Fruit fly (Drosophila melanogaster): ENCODE results near the gene HP1e.
A peak's percentile ranks its signal among the peaks of the same experiment; 100 is the strongest.

Gene HP1e

DNA sequence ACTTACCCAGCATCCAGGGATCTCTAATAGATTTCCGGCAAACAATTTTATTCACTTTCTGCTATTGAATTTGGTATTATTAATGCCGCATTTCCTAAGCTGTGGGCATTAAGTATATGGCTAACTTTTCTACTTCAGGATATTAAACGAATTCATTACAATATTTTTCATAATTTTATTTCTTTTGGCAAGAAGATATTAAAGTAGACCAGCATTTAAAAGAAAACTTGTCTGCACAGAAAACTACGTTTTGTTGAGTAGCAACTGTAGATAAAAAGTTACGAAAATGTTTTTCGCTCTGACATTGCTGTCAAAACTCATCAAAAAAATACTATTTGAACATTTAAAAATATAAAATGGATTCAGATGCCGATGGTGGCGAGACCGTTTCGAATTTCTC, at the start of gene HP1e:
TSS of gene HP1e (plus strand) at position 301 of the 400 bp plus-strand sequence.
- TF ChIP-seq dsf (GFP tag; optimal IDR thresholded peaks at IDR 0.05; ENCODE audit: borderline replicate concordance) (no peak), GATAd (GFP tag; optimal IDR thresholded peaks at IDR 0.05) (no peak), Abd-B (GFP tag; optimal IDR thresholded peaks at IDR 0.05) (no peak), h (GFP tag; optimal IDR thresholded peaks at IDR 0.05) (no peak), CG32264 (GFP tag; optimal IDR thresholded peaks at IDR 0.05) (no peak)

DNA sequence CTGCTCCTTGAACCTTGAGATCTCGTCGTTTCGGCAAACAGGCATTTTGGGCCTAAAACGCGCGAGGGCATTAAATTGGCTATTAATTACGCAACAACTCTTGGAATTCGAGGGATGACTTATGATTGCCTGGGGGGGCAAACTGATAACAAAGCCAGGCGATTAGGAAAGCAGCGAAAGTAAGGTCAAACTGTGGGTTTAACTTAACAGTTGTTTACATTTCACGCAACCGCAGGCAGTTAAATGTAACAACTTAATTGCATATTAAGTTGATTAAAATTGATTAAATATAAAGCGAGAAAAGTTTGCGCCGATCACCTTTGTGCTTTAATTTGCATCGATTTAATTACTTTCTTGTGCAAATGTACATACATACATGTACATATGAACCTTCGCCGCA, 33.9 kb upstream of the HP1e start:
- TF ChIP-seq Hnf4 (GFP tag; optimal IDR thresholded peaks at IDR 0.05) (no peak), CG9705 (GFP tag; optimal IDR thresholded peaks at IDR 0.05) (no peak), CrebA (GFP tag; optimal IDR thresholded peaks at IDR 0.05; ENCODE audit: borderline replicate concordance) (no peak), dl (GFP tag; optimal IDR thresholded peaks at IDR 0.05; ENCODE audit: insufficient read depth in 1 of 2, partially characterized antibody in 2 of 2) (no peak), dsf (GFP tag; optimal IDR thresholded peaks at IDR 0.05; ENCODE audit: borderline replicate concordance) (no peak), woc (GFP tag; optimal IDR thresholded peaks at IDR 0.05) (no peak), OdsH (GFP tag; optimal IDR thresholded peaks at IDR 0.05) (no peak), N (GFP tag; optimal IDR thresholded peaks at IDR 0.05) (no peak), tai (GFP tag; optimal IDR thresholded peaks at IDR 0.05) (no peak), dmrt93B (GFP tag; optimal IDR thresholded peaks at IDR 0.05) (no peak), brk (GFP tag; optimal IDR thresholded peaks at IDR 0.05) (no peak), Vsx2 (GFP tag; optimal IDR thresholded peaks at IDR 0.05; ENCODE audit: partially characterized antibody) (no peak), Jra (GFP tag; optimal IDR thresholded peaks at IDR 0.05) (no peak), fru (GFP tag; optimal IDR thresholded peaks at IDR 0.05) (no peak)

DNA sequence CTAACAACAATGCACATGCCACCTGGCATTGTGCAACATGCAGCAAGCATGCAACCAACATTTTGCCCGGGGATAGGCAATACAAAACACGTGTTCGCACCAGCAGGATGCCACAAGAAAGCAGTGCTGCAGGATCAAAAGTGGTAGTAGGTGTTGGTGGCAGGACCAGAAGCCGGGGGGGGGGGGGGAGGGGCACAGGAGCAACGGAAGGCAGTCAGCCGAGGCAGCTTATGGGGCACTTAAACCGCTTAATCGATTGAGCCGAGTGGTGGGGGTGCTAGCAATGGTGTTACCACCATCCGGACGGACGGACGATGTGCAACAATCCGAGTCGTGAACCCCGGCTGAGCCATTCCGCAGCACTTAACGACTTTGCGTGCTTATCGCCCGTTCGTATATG, 24.4 kb upstream of the HP1e start:
- TF ChIP-seq Hnf4 (GFP tag; optimal IDR thresholded peaks at IDR 0.05) (no peak), dl (GFP tag; optimal IDR thresholded peaks at IDR 0.05; ENCODE audit: insufficient read depth in 1 of 2, partially characterized antibody in 2 of 2) (no peak), br (GFP tag; optimal IDR thresholded peaks at IDR 0.05) (no peak), Dfd (GFP tag; optimal IDR thresholded peaks at IDR 0.05) (peak; percentile 86), tai (GFP tag; optimal IDR thresholded peaks at IDR 0.05) (no peak), Myc (optimal IDR thresholded peaks at IDR 0.05) (no peak)

DNA sequence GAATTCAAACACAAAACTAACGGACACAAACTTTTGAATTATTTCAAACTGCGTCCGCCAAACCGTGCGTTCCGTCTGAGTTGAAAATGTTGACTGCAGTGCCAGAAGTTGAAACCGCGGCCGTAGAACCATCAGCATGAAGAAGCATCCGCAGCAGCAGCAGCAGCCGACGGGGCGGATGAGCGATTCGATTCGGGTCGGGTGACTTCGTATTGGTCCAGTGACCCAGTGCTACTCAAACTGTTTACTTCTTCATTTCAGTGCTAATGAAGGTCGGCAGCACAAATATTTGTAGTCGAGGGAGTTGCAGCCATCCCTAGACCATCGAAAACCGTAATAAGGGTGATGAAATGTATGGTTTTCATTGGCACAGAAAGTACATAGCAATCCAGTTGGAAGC, 6.8 kb downstream of the HP1e start, which contains the start of gene CG8861:
TSS of gene CG8861 (minus strand) at position 101 of the 400 bp plus-strand sequence.
- TF ChIP-seq Hr78 (GFP tag; optimal IDR thresholded peaks at IDR 0.05) (no peak), foxo (GFP tag; optimal IDR thresholded peaks at IDR 0.05) (no peak), Abd-B (GFP tag; optimal IDR thresholded peaks at IDR 0.05) (no peak), usp (GFP tag; optimal IDR thresholded peaks at IDR 0.05) (no peak), Hnf4 (GFP tag; optimal IDR thresholded peaks at IDR 0.05) (no peak)

DNA sequence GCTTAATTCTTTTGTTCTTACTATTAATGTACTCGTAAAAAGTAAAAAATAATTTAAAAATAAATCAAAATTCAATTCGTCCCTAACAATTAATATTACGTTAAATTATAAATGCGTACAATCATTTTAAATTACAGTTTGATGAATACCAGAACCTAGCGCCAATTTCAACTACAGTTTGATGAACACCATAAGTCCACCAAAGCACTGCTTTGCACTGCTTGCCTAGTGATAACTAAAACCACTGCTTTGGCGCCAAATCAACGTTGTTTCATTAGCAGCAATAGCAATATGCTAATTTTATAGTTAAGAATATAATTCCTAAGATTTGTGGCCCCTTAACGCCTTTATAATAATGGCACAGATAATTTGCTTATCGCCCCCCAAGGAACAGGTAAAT, 7.2 kb downstream of the HP1e start:
- peak; percentile 25 for TF ChIP-seq tai (GFP tag; optimal IDR thresholded peaks at IDR 0.05)
- TF ChIP-seq Myc (optimal IDR thresholded peaks at IDR 0.05), result peak; percentile 91
- no peak for TF ChIP-seq fru (GFP tag; optimal IDR thresholded peaks at IDR 0.05)

DNA sequence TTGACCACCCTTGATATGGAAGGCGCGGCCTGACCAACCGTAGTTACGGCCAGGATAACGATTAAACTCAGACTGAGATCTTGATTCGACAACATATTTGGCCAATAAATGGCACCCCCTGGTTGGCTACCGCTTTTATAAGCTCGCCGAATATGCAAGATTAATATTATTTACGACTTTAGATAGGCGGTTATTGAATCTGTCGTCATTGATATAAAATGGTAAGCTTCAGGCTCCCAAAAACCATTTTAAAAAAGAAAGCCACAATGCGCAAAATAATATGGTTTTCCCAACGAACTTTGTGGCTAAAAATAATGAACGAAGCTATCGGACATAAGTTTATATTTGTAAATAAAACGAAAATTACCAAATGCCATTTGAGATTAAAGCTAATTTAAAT, 8.7 kb downstream of the HP1e start, which contains the start of gene CG12951:
TSS of gene CG12951 (minus strand) at position 101 of the 400 bp plus-strand sequence.
- TF ChIP-seq usp (GFP tag; optimal IDR thresholded peaks at IDR 0.05) (no peak), OdsH (GFP tag; optimal IDR thresholded peaks at IDR 0.05) (no peak), Vsx2 (GFP tag; optimal IDR thresholded peaks at IDR 0.05; ENCODE audit: partially characterized antibody) (no peak), fru (GFP tag; optimal IDR thresholded peaks at IDR 0.05) (no peak), Hnf4 (GFP tag; optimal IDR thresholded peaks at IDR 0.05) (no peak), N (GFP tag; optimal IDR thresholded peaks at IDR 0.05) (no peak), GATAd (GFP tag; optimal IDR thresholded peaks at IDR 0.05) (no peak), CrebA (GFP tag; optimal IDR thresholded peaks at IDR 0.05; ENCODE audit: borderline replicate concordance) (no peak), pan (optimal IDR thresholded peaks at IDR 0.05) (no peak), br (GFP tag; optimal IDR thresholded peaks at IDR 0.05) (no peak), lola (GFP tag; optimal IDR thresholded peaks at IDR 0.05) (no peak), CG9705 (GFP tag; optimal IDR thresholded peaks at IDR 0.05) (no peak), h (GFP tag; optimal IDR thresholded peaks at IDR 0.05) (no peak), rgr (GFP tag; optimal IDR thresholded peaks at IDR 0.05) (no peak)

DNA sequence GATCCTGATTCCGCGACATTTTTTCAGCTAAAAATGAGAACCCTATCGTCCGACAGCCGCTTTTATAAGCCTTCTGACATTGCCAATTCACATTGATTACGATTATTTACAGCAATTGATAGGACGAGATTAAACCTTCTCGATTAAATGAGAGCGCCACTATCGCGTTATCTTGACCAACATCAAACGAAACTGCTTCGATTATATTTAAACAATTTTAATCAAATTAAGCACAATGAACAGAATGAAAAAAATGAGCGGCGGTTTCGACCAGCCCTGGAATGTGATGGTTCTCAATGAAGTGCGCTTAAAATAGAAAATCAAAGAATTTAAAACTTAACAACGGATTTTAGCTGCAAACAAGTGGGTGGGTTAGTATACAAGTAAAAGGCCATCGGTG, 10.3 kb downstream of the HP1e start, which contains the start of gene CG16749:
TSS of gene CG16749 (minus strand) at position 25 of the 400 bp plus-strand sequence.
- TF ChIP-seq CG32264 (GFP tag; optimal IDR thresholded peaks at IDR 0.05), result no peak
